Fruit fly (Drosophila melanogaster) whole organism, embryonic: ENCODE data around the gene CG5087.

ENCODE experiments used
- Bdp1 ChIP-seq: fragments of 200-800 bp; sonication (Bioruptor generic); optimal IDR thresholded peaks from 3 replicates; lab custom pipeline; 2016; ENCODE audit warnings: missing biosample characterization, missing genetic modification characterization
- CG10431 ChIP-seq: fragments of 200-800 bp; sonication (Bioruptor generic); optimal IDR thresholded peaks from 3 replicates; lab custom pipeline; 2018; ENCODE audit warnings: missing biosample characterization, mild to moderate bottlenecking, missing genetic modification characterization
- CG11456 ChIP-seq: fragments of 200-800 bp; sonication (Bioruptor generic); IDR thresholded peaks from 3 replicates; pipeline ENCODE4 v1.3.6; 2022; ENCODE audit warnings: missing biosample characterization, missing genetic modification characterization
- CG12155 ChIP-seq: fragments of 200-800 bp; sonication (Bioruptor generic); optimal IDR thresholded peaks from 3 replicates; lab custom pipeline; 2016; ENCODE audit warnings: missing biosample characterization, missing genetic modification characterization
- CG12659 ChIP-seq: fragments of 200-800 bp; sonication (Bioruptor generic); optimal IDR thresholded peaks from 3 replicates; lab custom pipeline; 2017; ENCODE audit warnings: mild to moderate bottlenecking, missing biosample characterization, missing genetic modification reagents, missing genetic modification characterization
- CG13123 ChIP-seq: fragments of 200-800 bp; sonication (Bioruptor generic); optimal IDR thresholded peaks from 2 replicates; lab custom pipeline; 2016; ENCODE audit warnings: missing biosample characterization, missing genetic modification characterization
- CG13624 ChIP-seq: fragments of 200-800 bp; sonication (Bioruptor generic); optimal IDR thresholded peaks from 2 replicates; lab custom pipeline; 2016; ENCODE audit warnings: missing biosample characterization, missing genetic modification characterization
- CG14050 ChIP-seq: fragments of 200-800 bp; sonication (Bioruptor generic); IDR thresholded peaks from 3 replicates; pipeline ENCODE4 v1.3.6; 2022; ENCODE audit warnings: missing biosample characterization, missing genetic modification characterization
- CG15011 ChIP-seq: fragments of 200-800 bp; sonication (Bioruptor generic); optimal IDR thresholded peaks from 3 replicates; lab custom pipeline; 2018; ENCODE audit warnings: missing biosample characterization, mild to moderate bottlenecking, missing genetic modification characterization
- CG1602 ChIP-seq: fragments of 200-800 bp; sonication (Bioruptor generic); optimal IDR thresholded peaks from 3 replicates; lab custom pipeline; 2016; ENCODE audit warnings: missing biosample characterization, missing genetic modification characterization
- CG33213 ChIP-seq: fragments of 200-800 bp; sonication (Bioruptor generic); optimal IDR thresholded peaks from 3 replicates; lab custom pipeline; 2016; ENCODE audit warnings: missing biosample characterization, missing genetic modification characterization
- CG34376 ChIP-seq: fragments of 200-800 bp; sonication (Bioruptor generic); optimal IDR thresholded peaks from 2 replicates; lab custom pipeline; 2018; ENCODE audit warnings: missing biosample characterization, mild to moderate bottlenecking, missing genetic modification characterization
- CG5180 ChIP-seq: fragments of 200-800 bp; sonication (Bioruptor generic); optimal IDR thresholded peaks from 3 replicates; lab custom pipeline; 2017; ENCODE audit warnings: missing biosample characterization, missing genetic modification characterization, mild to moderate bottlenecking, moderate library complexity, missing genetic modification reagents
- CG6254 ChIP-seq: fragments of 200-800 bp; sonication (Bioruptor generic); optimal IDR thresholded peaks from 3 replicates; lab custom pipeline; 2017; ENCODE audit warnings: mild to moderate bottlenecking, missing biosample characterization, missing genetic modification reagents, missing genetic modification characterization
- CG6683 ChIP-seq: fragments of 200-800 bp; sonication (Bioruptor generic); optimal IDR thresholded peaks from 2 replicates; lab custom pipeline; 2017; ENCODE audit warnings: missing biosample characterization, mild to moderate bottlenecking, missing genetic modification characterization, missing genetic modification reagents
- CG7839 ChIP-seq: fragments of 200-800 bp; sonication (Bioruptor generic); optimal IDR thresholded peaks from 3 replicates; lab custom pipeline; 2018; ENCODE audit warnings: missing biosample characterization, mild to moderate bottlenecking, missing genetic modification characterization, moderate library complexity
- CG7928 ChIP-seq: fragments of 200-800 bp; sonication (Bioruptor generic); optimal IDR thresholded peaks from 2 replicates; lab custom pipeline; 2017; ENCODE audit warnings: missing biosample characterization, mild to moderate bottlenecking, missing genetic modification characterization
- CG7963 ChIP-seq: fragments of 200-800 bp; sonication (Bioruptor generic); IDR thresholded peaks from 3 replicates; pipeline ENCODE4 v1.3.6; 2022; ENCODE audit warnings: missing biosample characterization, missing genetic modification characterization; ENCODE audit not compliant: partially characterized antibody
- CHES-1-like ChIP-seq: fragments of 200-800 bp; sonication (Bioruptor generic); optimal IDR thresholded peaks from 2 replicates; lab custom pipeline; 2016; ENCODE audit warnings: missing biosample characterization, missing genetic modification characterization
- CkIIα-i1 ChIP-seq: fragments of 200-800 bp; sonication (Bioruptor generic); IDR thresholded peaks from 2 replicates; pipeline ENCODE4 v1.3.6; 2022; ENCODE audit warnings: missing biosample characterization, missing genetic modification characterization
- D19A ChIP-seq: fragments of 200-800 bp; optimal IDR thresholded peaks from 3 replicates; lab custom pipeline; 2019; ENCODE audit warnings: missing biosample characterization, mild to moderate bottlenecking, missing genetic modification characterization, moderate library complexity
- Dad ChIP-seq: fragments of 200-800 bp; sonication (Bioruptor generic); optimal IDR thresholded peaks from 3 replicates; lab custom pipeline; 2016; ENCODE audit warnings: missing biosample characterization, missing genetic modification characterization
- E2f1 ChIP-seq: fragments of 200-800 bp; sonication (Bioruptor generic); IDR thresholded peaks from 2 replicates; pipeline ENCODE4 v1.3.6; 2022; ENCODE audit warnings: missing biosample characterization, missing genetic modification characterization
- Hr39 ChIP-seq: fragments of >200 bp; optimal IDR thresholded peaks from 2 replicates; lab custom pipeline; 2017
- Mad ChIP-seq: fragments of 200-800 bp; sonication (Bioruptor generic); optimal IDR thresholded peaks from 2 replicates; lab custom pipeline; 2016; ENCODE audit warnings: missing biosample characterization, missing genetic modification characterization
- NC2β ChIP-seq: fragments of 200-800 bp; sonication (Bioruptor generic); optimal IDR thresholded peaks from 2 replicates; lab custom pipeline; 2016; ENCODE audit warnings: missing biosample characterization, missing genetic modification characterization
- NfI ChIP-seq: fragments of 200-800 bp; sonication (Bioruptor generic); optimal IDR thresholded peaks from 3 replicates; lab custom pipeline; 2018; ENCODE audit warnings: missing biosample characterization, mild to moderate bottlenecking, missing genetic modification characterization, moderate library complexity
- Pdp1 ChIP-seq, 2 experiments: fragments of 200-800 bp; sonication (Bioruptor generic); optimal IDR thresholded peaks; 3 replicates each; lab custom pipeline; 2016; ENCODE audit warnings: missing biosample characterization in 2 of 2, missing genetic modification characterization in 2 of 2, mild to moderate bottlenecking in 1 of 2, moderate library complexity in 1 of 2
- Rfx ChIP-seq: fragments of 200-800 bp; sonication (Bioruptor generic); IDR thresholded peaks from 2 replicates; pipeline ENCODE4 v1.3.6; 2022; ENCODE audit warnings: missing biosample characterization, missing genetic modification characterization
- Sox100B ChIP-seq: fragments of 200-800 bp; sonication (Bioruptor generic); optimal IDR thresholded peaks from 3 replicates; lab custom pipeline; 2018; ENCODE audit warnings: missing biosample characterization, mild to moderate bottlenecking, missing genetic modification characterization
- Stat92E ChIP-seq, 3 experiments: fragments of >200 bp in 2 of 3; fragments of 200-800 bp in 1 of 3; sonication (Bioruptor generic) in 1 of 3; optimal IDR thresholded peaks; 2 replicates each; lab custom pipeline; 2017 to 2019; ENCODE audit warnings: missing biosample characterization in 3 of 3, missing genetic modification characterization in 3 of 3, mild to moderate bottlenecking in 1 of 3, moderate library complexity in 1 of 3
- Xbp1 ChIP-seq: fragments of 200-800 bp; sonication (Bioruptor generic); optimal IDR thresholded peaks from 3 replicates; lab custom pipeline; 2016; ENCODE audit warnings: missing biosample characterization, mild to moderate bottlenecking, missing genetic modification characterization
- ase ChIP-seq: fragments of 200-800 bp; sonication (Bioruptor generic); IDR thresholded peaks from 3 replicates; pipeline ENCODE4 v1.3.6; 2022; ENCODE audit warnings: missing biosample characterization, missing genetic modification characterization
- bcd ChIP-seq: fragments of 200-800 bp; sonication (Bioruptor generic); optimal IDR thresholded peaks from 2 replicates; lab custom pipeline; 2017; ENCODE audit warnings: missing biosample characterization, mild to moderate bottlenecking, missing genetic modification characterization
- cato ChIP-seq: fragments of 200-800 bp; sonication (Bioruptor generic); optimal IDR thresholded peaks from 2 replicates; lab custom pipeline; 2016; ENCODE audit warnings: missing biosample characterization, missing genetic modification characterization, borderline replicate concordance
- cg ChIP-seq: fragments of 200-800 bp; sonication (Bioruptor generic); optimal IDR thresholded peaks from 3 replicates; lab custom pipeline; 2019; ENCODE audit warnings: missing biosample characterization, mild to moderate bottlenecking, missing genetic modification characterization, moderate library complexity
- crp ChIP-seq, 2 experiments: fragments of 200-800 bp; sonication (Bioruptor generic); optimal IDR thresholded peaks; 2 replicates in 1 of 2; 3 replicates in 1 of 2; lab custom pipeline; 2017; ENCODE audit warnings: missing biosample characterization in 2 of 2, missing genetic modification characterization in 2 of 2, mild to moderate bottlenecking in 1 of 2, moderate library complexity in 1 of 2
- dm ChIP-seq: fragments of 200-800 bp; sonication (Bioruptor generic); optimal IDR thresholded peaks from 3 replicates; lab custom pipeline; 2016; ENCODE audit warnings: missing biosample characterization, missing genetic modification characterization
- dpn ChIP-seq, 2 experiments: fragments of 200-800 bp; sonication (Bioruptor generic); optimal IDR thresholded peaks; 3 replicates each; lab custom pipeline; 2016; ENCODE audit warnings: missing biosample characterization in 2 of 2, missing genetic modification characterization in 2 of 2
- gcm ChIP-seq: fragments of 200-800 bp; sonication (Bioruptor generic); optimal IDR thresholded peaks from 2 replicates; lab custom pipeline; 2019; ENCODE audit warnings: missing biosample characterization, mild to moderate bottlenecking, missing genetic modification characterization, moderate library complexity
- ken ChIP-seq: fragments of 200-800 bp; sonication (Bioruptor generic); IDR thresholded peaks from 3 replicates; pipeline ENCODE4 v1.3.6; 2022; ENCODE audit warnings: missing biosample characterization, missing genetic modification characterization
- nmo ChIP-seq: fragments of 200-800 bp; sonication (Bioruptor generic); optimal IDR thresholded peaks from 2 replicates; lab custom pipeline; 2018; ENCODE audit warnings: missing biosample characterization, mild to moderate bottlenecking, missing genetic modification characterization, moderate library complexity
- repo ChIP-seq: fragments of 200-800 bp; sonication (Bioruptor generic); optimal IDR thresholded peaks from 2 replicates; lab custom pipeline; 2016; ENCODE audit warnings: missing biosample characterization, missing genetic modification characterization
- slou ChIP-seq: fragments of 200-800 bp; sonication (Bioruptor generic); optimal IDR thresholded peaks from 3 replicates; lab custom pipeline; 2016; ENCODE audit warnings: missing biosample characterization, missing genetic modification characterization
- sr ChIP-seq: fragments of 200-800 bp; sonication (Bioruptor generic); IDR thresholded peaks from 3 replicates; pipeline ENCODE4 v1.3.6; 2022; ENCODE audit warnings: missing biosample characterization, missing genetic modification characterization
- toy ChIP-seq: fragments of 200-800 bp; sonication (Bioruptor generic); IDR thresholded peaks from 2 replicates; pipeline ENCODE4 v1.3.6; 2022; ENCODE audit warnings: missing biosample characterization, missing genetic modification characterization
- unc-4 ChIP-seq: fragments of 200-800 bp; sonication (Bioruptor generic); IDR thresholded peaks from 2 replicates; pipeline ENCODE4 v1.3.6; 2022; ENCODE audit warnings: missing biosample characterization, missing genetic modification characterization; ENCODE audit not compliant: partially characterized antibody
- wdn ChIP-seq: fragments of 200-800 bp; sonication (Bioruptor generic); IDR thresholded peaks from 2 replicates; pipeline ENCODE4 v1.3.6; 2022; ENCODE audit warnings: missing biosample characterization, missing genetic modification characterization

The CG5087 gene

dm6 chr3L:8974478-8975477 is 23.2 kb upstream of the CG5087 start, which contains the start of the genes pix and Srp68 (continued):
- TF ChIP-seq CG1602 (GFP tag; lab: Kevin White, UChicago) (peak; percentile 53), nmo (GFP tag; lab: Kevin White, UChicago) (peak; percentile 87), CG6683 (GFP tag; lab: Kevin White, UChicago) (peak; percentile 18), Rfx (peak; percentile 65), CG5180 (no peak), Stat92E (GFP tag; optimal IDR thresholded peaks at IDR 0.05; lab: Kevin White, UChicago) (peak in 1 of 3 experiments; percentile 76), unc-4 (GFP tag; lab: Robert Waterston, UW) (peak; percentile 78), dm (GFP tag; lab: Kevin White, UChicago) (peak; percentile 81), repo (GFP tag; lab: Kevin White, UChicago) (no peak), bcd (GFP tag; lab: Kevin White, UChicago) (peak; percentile 51), CG12155 (peak; percentile 74), CG10431 (GFP tag; lab: Kevin White, UChicago) (peak; percentile 43), CG6254 (GFP tag; lab: Kevin White, UChicago) (no peak), CG15011 (GFP tag; lab: Kevin White, UChicago) (no peak), CG34376 (peak; percentile 30), wdn (GFP tag; lab: Robert Waterston, UW) (no peak), CG33213 (GFP tag; lab: Kevin White, UChicago) (peak; percentile 9), cg (GFP tag; lab: Kevin White, UChicago) (no peak), sr (GFP tag; lab: Robert Waterston, UW) (no peak), crp (GFP tag; optimal IDR thresholded peaks at IDR 0.05; lab: Kevin White, UChicago) (peak in 1 of 2 experiments; percentile 36), CG13123 (peak; percentile 34), CG7839 (tag; lab: Kevin White, UChicago) (peak; percentile 41), CG13624 (peak; percentile 63), CG14050 (no peak), gcm (GFP tag; lab: Kevin White, UChicago) (peak; percentile 47), Dad (peak; percentile 34), NC2β (peak; percentile 31), CG7963 (GFP tag; lab: Robert Waterston, UW) (no peak), Xbp1 (GFP tag; lab: Kevin White, UChicago) (peak; percentile 72), NfI (GFP tag; lab: Kevin White, UChicago) (peak; percentile 68), slou (GFP tag; lab: Kevin White, UChicago) (peak; percentile 57), D19A (no peak), Hr39 (no peak), Bdp1 (peak; percentile 50), CG7928 (peak; percentile 18), ken (GFP tag; lab: Robert Waterston, UW) (0 out of 3 replicates have a peak, but pooled peaks have one; percentile 48), cato (peak; percentile 41), dpn (GFP tag; optimal IDR thresholded peaks at IDR 0.05; lab: Kevin White, UChicago) (peak; percentile 44 to 63), Mad (GFP tag; lab: Kevin White, UChicago) (peak; percentile 15), CG12659 (GFP tag; lab: Kevin White, UChicago) (peak; percentile 82), Pdp1 (GFP tag; optimal IDR thresholded peaks at IDR 0.05; lab: Kevin White, UChicago) (peak; percentile 46 to 68), ase (GFP tag; lab: Robert Waterston, UW) (no peak), CkIIα-i1 (GFP tag; lab: Robert Waterston, UW) (no peak), CG11456 (GFP tag; lab: Robert Waterston, UW) (no peak), CHES-1-like (peak; percentile 45), Sox100B (no peak), toy (no peak), E2f1 (GFP tag; lab: Robert Waterston, UW) (no peak)
